Fruit fly (Drosophila melanogaster): ENCODE data around the gene CG4730.

The CG4730 gene

DNA sequence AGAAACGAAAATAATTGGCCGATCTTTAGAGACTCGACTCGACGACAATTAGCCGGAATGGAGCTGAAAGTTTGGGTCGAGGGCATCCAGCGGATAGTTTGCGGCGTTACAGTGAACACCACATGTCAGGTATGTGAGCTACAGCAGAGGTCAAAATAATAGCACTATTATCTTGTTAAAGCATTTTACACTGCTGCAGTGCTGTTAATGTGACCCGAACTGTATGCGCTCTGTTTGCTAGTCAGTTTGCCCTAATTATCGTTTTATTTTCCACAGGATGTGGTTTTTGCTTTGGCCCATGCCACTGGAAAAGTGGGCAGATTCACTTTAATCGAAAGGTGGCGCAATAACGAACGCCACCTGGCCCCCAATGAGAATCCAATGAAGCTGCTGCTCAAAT, 16.1 kb downstream of the CG4730 start:
- TF ChIP-seq Abd-B (GFP tag; optimal IDR thresholded peaks at IDR 0.05) (no peak), ey (GFP tag; optimal IDR thresholded peaks at IDR 0.05) (no peak)

DNA sequence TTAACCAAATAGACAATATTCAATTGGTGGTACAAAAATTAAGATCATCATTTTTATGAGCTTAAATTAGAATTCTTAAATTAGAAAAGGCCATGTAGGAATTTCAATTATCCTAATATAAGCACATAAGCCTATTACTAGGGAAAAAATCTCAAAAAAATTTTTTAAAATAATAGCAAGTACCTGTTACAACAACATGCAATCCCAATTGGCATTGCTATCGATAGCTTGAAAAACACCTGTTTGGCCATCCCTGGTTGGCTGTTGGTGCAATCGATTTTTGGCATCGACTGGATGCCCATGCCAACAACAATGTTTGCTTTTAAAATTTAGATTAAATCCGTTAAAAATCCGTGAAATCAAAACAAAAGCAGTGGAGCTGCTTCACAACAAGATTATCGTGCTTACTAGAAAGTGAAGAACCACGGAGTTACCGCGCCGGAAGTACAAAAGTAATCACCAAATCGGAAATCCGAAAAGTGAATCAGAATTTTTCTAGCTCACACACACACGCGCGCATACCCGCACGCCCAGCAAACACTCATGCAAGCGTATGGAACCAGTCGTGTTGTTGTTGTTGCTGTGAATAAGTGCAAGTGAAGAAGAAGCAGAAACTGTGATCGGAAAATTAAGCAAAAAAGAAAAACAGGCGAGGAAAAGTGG, 16.8 kb downstream of the CG4730 start, which contains the start of gene RASSF8:
Gene RASSF8 (plus strand): TSS at position 265 of the 663 bp plus-strand sequence.
- TF ChIP-seq Sp1 (GFP tag; optimal IDR thresholded peaks at IDR 0.05) (no peak), foxo (GFP tag; optimal IDR thresholded peaks at IDR 0.05) (peak in 1 of 2 experiments; percentile 48), Hr83 (GFP tag; optimal IDR thresholded peaks at IDR 0.05; ENCODE audit: poor library complexity, severe bottlenecking) (peak; percentile 48), Hnf4 (GFP tag; optimal IDR thresholded peaks at IDR 0.05) (no peak), woc (GFP tag; optimal IDR thresholded peaks at IDR 0.05) (peak; percentile 75), Vsx2 (GFP tag; optimal IDR thresholded peaks at IDR 0.05; ENCODE audit: partially characterized antibody) (no peak), ey (GFP tag; optimal IDR thresholded peaks at IDR 0.05) (peak; percentile 16), sv (GFP tag; optimal IDR thresholded peaks at IDR 0.05) (peak; percentile 5), Dif (GFP tag; optimal IDR thresholded peaks at IDR 0.05; ENCODE audit: partially characterized antibody) (no peak), Rel (GFP tag; optimal IDR thresholded peaks at IDR 0.05) (no peak), Rel (tag; optimal IDR thresholded peaks at IDR 0.05) (no peak), Mio (GFP tag; optimal IDR thresholded peaks at IDR 0.05) (no peak), fru (GFP tag; optimal IDR thresholded peaks at IDR 0.05) (peak; percentile 31), brk (GFP tag; optimal IDR thresholded peaks at IDR 0.05) (no peak), HLH106 (tag; optimal IDR thresholded peaks at IDR 0.05) (peak; percentile 27), Hr78 (GFP tag; optimal IDR thresholded peaks at IDR 0.05) (no peak), h (GFP tag; optimal IDR thresholded peaks at IDR 0.05) (no peak), Dfd (GFP tag; optimal IDR thresholded peaks at IDR 0.05) (no peak), GATAd (GFP tag; optimal IDR thresholded peaks at IDR 0.05) (no peak), Jra (GFP tag; optimal IDR thresholded peaks at IDR 0.05) (peak; percentile 40), jim (GFP tag; optimal IDR thresholded peaks at IDR 0.05) (no peak)

DNA sequence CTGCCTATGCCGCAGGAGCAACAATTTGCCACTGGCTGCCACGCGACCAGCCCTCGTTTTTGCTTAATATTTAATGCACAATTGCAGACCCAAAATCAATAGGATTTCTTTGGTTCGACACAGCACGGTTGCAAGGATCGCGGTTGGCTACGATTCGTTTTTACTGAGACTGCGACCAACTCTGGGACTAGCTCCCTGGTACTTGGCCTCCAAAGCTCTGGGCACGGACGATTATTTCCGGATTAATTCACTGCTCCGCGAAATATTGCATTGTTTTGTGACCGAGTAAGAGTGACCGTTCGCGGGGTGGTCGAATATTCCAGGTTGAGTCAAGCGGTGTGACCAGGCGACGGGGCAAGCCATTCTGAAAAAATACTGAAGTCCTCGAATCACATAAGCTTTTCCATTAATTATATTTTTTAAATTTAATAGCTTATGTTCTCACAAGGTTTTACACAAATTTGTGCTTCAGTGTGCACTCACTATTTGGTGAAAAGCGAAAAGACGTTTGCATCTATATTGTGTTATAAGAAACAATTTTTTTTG, 17.4 kb downstream of the CG4730 start, which contains the start of gene Tnks:
Gene Tnks (minus strand): TSS at position 302 of the 546 bp plus-strand sequence.
- TF ChIP-seq Dfd (GFP tag; optimal IDR thresholded peaks at IDR 0.05) (no peak), sv (GFP tag; optimal IDR thresholded peaks at IDR 0.05) (peak; percentile 23), HLH106 (tag; optimal IDR thresholded peaks at IDR 0.05) (no peak), Rel (GFP tag; optimal IDR thresholded peaks at IDR 0.05) (no peak), Rel (tag; optimal IDR thresholded peaks at IDR 0.05) (peak; percentile 10), dsf (GFP tag; optimal IDR thresholded peaks at IDR 0.05; ENCODE audit: borderline replicate concordance) (no peak), Sp1 (GFP tag; optimal IDR thresholded peaks at IDR 0.05) (no peak), GATAd (GFP tag; optimal IDR thresholded peaks at IDR 0.05) (no peak)

DNA sequence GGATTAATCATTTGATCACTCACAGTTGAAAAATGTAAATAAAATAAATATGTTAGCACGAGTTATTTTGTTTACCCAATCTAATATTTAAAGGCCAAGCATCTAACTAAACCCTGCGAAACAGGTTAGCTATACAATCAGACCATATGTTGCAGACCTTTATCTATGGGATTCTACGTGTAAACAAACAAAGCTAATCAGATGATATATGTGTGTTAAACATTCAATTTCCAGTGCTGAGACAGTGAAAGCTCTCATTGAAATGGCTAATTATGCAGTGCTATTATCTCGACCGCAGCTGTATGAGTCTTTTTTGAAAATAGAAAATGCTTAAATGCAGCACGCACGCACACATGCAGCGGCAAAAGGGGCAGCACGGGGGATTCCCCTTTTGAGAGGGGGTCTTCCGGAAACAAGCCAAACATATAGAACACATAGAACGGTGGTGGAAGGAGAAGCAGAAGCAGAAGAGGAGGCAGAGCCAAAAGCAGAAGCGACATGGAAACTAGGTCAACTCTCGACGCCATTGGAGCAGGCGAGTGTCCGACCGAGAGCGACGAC, 18.5 kb downstream of the CG4730 start:
- no peak for TF ChIP-seq Sp1 (GFP tag; optimal IDR thresholded peaks at IDR 0.05)
- TF ChIP-seq Jra (GFP tag; optimal IDR thresholded peaks at IDR 0.05): no peak
- no peak for TF ChIP-seq Rel (GFP tag; optimal IDR thresholded peaks at IDR 0.05)
- peak; percentile 64 for TF ChIP-seq Rel (tag; optimal IDR thresholded peaks at IDR 0.05)

DNA sequence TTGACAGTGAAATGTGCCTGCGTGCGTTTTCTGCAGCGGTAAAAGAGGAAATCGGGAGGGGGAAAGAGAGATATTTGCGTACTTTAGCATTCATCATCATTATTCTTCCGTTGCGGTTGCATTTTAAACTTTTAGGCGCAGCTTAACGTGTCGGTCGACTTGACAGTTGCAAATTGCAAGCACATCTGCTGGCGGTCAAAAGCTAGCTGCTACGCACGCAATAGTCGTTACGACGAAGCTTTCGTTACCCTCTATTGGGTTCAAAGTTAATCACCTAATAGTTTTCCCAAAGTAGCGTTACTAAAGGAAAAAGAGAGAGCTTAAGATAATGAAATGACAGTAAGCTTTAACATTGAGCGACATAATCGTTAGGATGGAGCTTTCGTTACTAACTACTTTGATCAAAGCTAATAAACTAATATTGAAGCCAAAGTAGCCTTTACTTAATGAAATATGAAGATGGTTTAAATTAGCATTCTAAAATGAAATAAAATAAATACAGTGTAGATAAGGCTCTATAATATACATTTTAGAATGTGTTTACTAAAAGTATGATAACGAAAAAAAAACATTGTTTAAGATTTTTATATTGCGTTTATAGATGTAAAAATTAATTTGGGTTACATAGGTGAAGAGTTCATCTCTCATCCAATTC, 26.3 kb downstream of the CG4730 start:
- TF ChIP-seq fru (GFP tag; optimal IDR thresholded peaks at IDR 0.05) (peak; percentile 4), usp (GFP tag; optimal IDR thresholded peaks at IDR 0.05) (no peak), dl (GFP tag; optimal IDR thresholded peaks at IDR 0.05; ENCODE audit: insufficient read depth in 1 of 2, partially characterized antibody in 2 of 2) (peak in 1 of 2 experiments; percentile 63), Vsx2 (GFP tag; optimal IDR thresholded peaks at IDR 0.05; ENCODE audit: partially characterized antibody) (peak; percentile 59), Dif (GFP tag; optimal IDR thresholded peaks at IDR 0.05; ENCODE audit: partially characterized antibody) (peak; percentile 83)

DNA sequence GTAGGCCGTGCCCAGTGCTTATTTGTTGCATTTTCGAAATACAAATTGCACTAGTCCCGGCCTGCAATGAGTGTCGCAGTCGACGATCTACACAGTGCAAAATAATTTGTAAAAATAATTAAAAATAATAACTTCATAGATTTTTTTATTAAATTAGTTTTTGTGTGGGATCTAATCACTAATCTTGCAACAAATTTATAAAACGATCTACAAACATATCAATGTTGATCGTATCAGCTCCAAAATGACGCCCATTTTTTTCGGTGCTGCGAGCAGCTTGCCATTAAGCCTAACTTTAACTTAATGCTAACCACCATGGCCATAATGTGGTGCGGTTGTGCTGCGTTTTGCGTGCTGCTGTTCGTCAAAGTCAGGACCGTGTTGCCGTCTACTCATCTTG, 27.1 kb downstream of the CG4730 start:
- TF ChIP-seq Mio (GFP tag; optimal IDR thresholded peaks at IDR 0.05) (no peak), dsf (GFP tag; optimal IDR thresholded peaks at IDR 0.05; ENCODE audit: borderline replicate concordance) (no peak), GATAd (GFP tag; optimal IDR thresholded peaks at IDR 0.05) (no peak), Sp1 (GFP tag; optimal IDR thresholded peaks at IDR 0.05) (peak; percentile 65), sage (GFP tag; optimal IDR thresholded peaks at IDR 0.05) (peak; percentile 17), Myc (optimal IDR thresholded peaks at IDR 0.05) (no peak), woc (GFP tag; optimal IDR thresholded peaks at IDR 0.05) (peak; percentile 5), foxo (GFP tag; optimal IDR thresholded peaks at IDR 0.05) (peak in 1 of 2 experiments; percentile 65), dmrt93B (GFP tag; optimal IDR thresholded peaks at IDR 0.05) (peak; percentile 13), HLH106 (tag; optimal IDR thresholded peaks at IDR 0.05) (peak; percentile 54), rgr (GFP tag; optimal IDR thresholded peaks at IDR 0.05) (peak; percentile 54), pan (optimal IDR thresholded peaks at IDR 0.05) (no peak), psq (GFP tag; optimal IDR thresholded peaks at IDR 0.05) (peak; percentile 40), fru (GFP tag; optimal IDR thresholded peaks at IDR 0.05) (peak; percentile 43), OdsH (GFP tag; optimal IDR thresholded peaks at IDR 0.05) (peak; percentile 42), brk (GFP tag; optimal IDR thresholded peaks at IDR 0.05) (no peak), br (GFP tag; optimal IDR thresholded peaks at IDR 0.05) (peak; percentile 30), Dfd (GFP tag; optimal IDR thresholded peaks at IDR 0.05) (no peak), CrebA (GFP tag; optimal IDR thresholded peaks at IDR 0.05; ENCODE audit: borderline replicate concordance) (no peak), h (GFP tag; optimal IDR thresholded peaks at IDR 0.05) (peak; percentile 56)
